Worm (Caenorhabditis elegans) whole organism, L4 larva: ENCODE results near the gene yju-2.
A peak's percentile ranks its signal among the peaks of the same experiment; 100 is the strongest.

Experiments
- F44E2.7 ChIP-seq: fragments of 200-800 bp; sonication (Bioruptor generic); IDR thresholded peaks from 2 replicates; pipeline ENCODE4 v2.1.2; 2022; ENCODE audit warnings: missing genetic modification characterization, missing compliant biosample characterization
- F49E8.2 ChIP-seq: sonication (generic microtip); optimal IDR thresholded peaks from 2 replicates; lab custom pipeline; 2016; ENCODE audit warnings: missing compliant biosample characterization, mild to moderate bottlenecking, missing genetic modification characterization, borderline replicate concordance
- T26A8.4 ChIP-seq: fragments of 200-800 bp; sonication (Bioruptor generic); IDR thresholded peaks from 2 replicates; pipeline ENCODE4 v1.3.6; 2022; ENCODE audit warnings: missing genetic modification characterization, missing compliant biosample characterization
- ZK337.2 ChIP-seq: fragments of 200-800 bp; sonication (Bioruptor generic); IDR thresholded peaks from 2 replicates; pipeline ENCODE4 v1.3.6; 2022; ENCODE audit warnings: missing genetic modification reagents, missing genetic modification characterization, missing compliant biosample characterization
- ZK546.5 ChIP-seq, 2 experiments: sonication (generic microtip); optimal IDR thresholded peaks; 2 replicates each; lab custom pipeline; 2017; ENCODE audit warnings: missing biosample characterization in 2 of 2, missing genetic modification characterization in 2 of 2
- aha-1 ChIP-seq: fragments of 150-350 bp; peaks from one replicate; lab custom pipeline; 2014; ENCODE audit warnings: missing biosample characterization, missing genetic modification characterization
- aly-2 ChIP-seq: sonication (generic microtip); optimal IDR thresholded peaks from 2 replicates; lab custom pipeline; 2018; ENCODE audit warnings: missing biosample characterization, missing genetic modification characterization
- ama-1 ChIP-seq: fragments of 150-350 bp; optimal IDR thresholded peaks from 2 replicates; lab custom pipeline; 2014; ENCODE audit warnings: inconsistent platforms, mixed read lengths
- arid-1 ChIP-seq: fragments of 200-800 bp; sonication (Bioruptor generic); conservative IDR thresholded peaks from 2 replicates; pipeline ENCODE4 v1.3.6; 2022; ENCODE audit warnings: missing genetic modification reagents, missing genetic modification characterization, missing compliant biosample characterization
- ceh-44 ChIP-seq: fragments of 200-800 bp; sonication (Bioruptor generic); IDR thresholded peaks from 2 replicates; pipeline ENCODE4 v1.3.6; 2022; ENCODE audit warnings: missing genetic modification reagents, missing genetic modification characterization, missing compliant biosample characterization
- ceh-62 ChIP-seq: sonication (generic microtip); optimal IDR thresholded peaks from 2 replicates; lab custom pipeline; 2017; ENCODE audit warnings: missing biosample characterization, missing genetic modification characterization
- ctbp-1 ChIP-seq: fragments of 200-800 bp; sonication (Bioruptor generic); IDR thresholded peaks from 2 replicates; pipeline ENCODE4 v1.3.6; 2022; ENCODE audit warnings: missing genetic modification reagents, missing genetic modification characterization, missing compliant biosample characterization
- daf-16 ChIP-seq, 3 experiments: sonication (generic microtip); optimal IDR thresholded peaks; 2 replicates each; lab custom pipeline; 2016 to 2017; ENCODE audit warnings: missing genetic modification characterization in 3 of 3, missing genetic modification reagents in 3 of 3, mild to moderate bottlenecking in 2 of 3, missing compliant biosample characterization in 2 of 3, missing biosample characterization in 1 of 3, moderate library complexity in 1 of 3
- daf-8 ChIP-seq: fragments of 200-800 bp; sonication (Bioruptor generic); IDR thresholded peaks from 2 replicates; pipeline ENCODE4 v1.3.6; 2022; ENCODE audit warnings: missing genetic modification characterization, missing compliant biosample characterization
- dmd-9 ChIP-seq: fragments of 200-800 bp; sonication (Bioruptor generic); IDR thresholded peaks from 2 replicates; pipeline ENCODE4 v1.3.6; 2022; ENCODE audit warnings: missing genetic modification reagents, missing genetic modification characterization, missing compliant biosample characterization
- dpl-1 ChIP-seq: fragments of 150-350 bp; optimal IDR thresholded peaks from 2 replicates; lab custom pipeline; 2014; ENCODE audit warnings: missing biosample characterization, missing genetic modification reagents, missing genetic modification characterization
- duxl-1 ChIP-seq: sonication (generic microtip); optimal IDR thresholded peaks from 2 replicates; lab custom pipeline; 2016; ENCODE audit warnings: mild to moderate bottlenecking, missing genetic modification characterization, moderate library complexity, missing compliant biosample characterization; ENCODE audit not compliant: poor library complexity
- egl-43 ChIP-seq: fragments of 200-800 bp; sonication (Bioruptor generic); IDR thresholded peaks from 2 replicates; pipeline ENCODE4 v1.3.6; 2022; ENCODE audit warnings: missing genetic modification reagents, missing genetic modification characterization, missing compliant biosample characterization
- gei-8 ChIP-seq: fragments of 200-800 bp; sonication (Bioruptor generic); optimal IDR thresholded peaks from 2 replicates; lab custom pipeline; 2018; ENCODE audit warnings: mild to moderate bottlenecking, missing genetic modification characterization, missing compliant biosample characterization
- lin-15B ChIP-seq: fragments of 150-350 bp; sonication (generic microtip); optimal IDR thresholded peaks from 3 replicates; lab custom pipeline; 2014; ENCODE audit warnings: missing biosample characterization, missing genetic modification characterization
- lir-3 ChIP-seq: sonication (generic microtip); optimal IDR thresholded peaks from 2 replicates; lab custom pipeline; 2016; ENCODE audit warnings: mild to moderate bottlenecking, missing genetic modification characterization, missing compliant biosample characterization
- lsy-2 ChIP-seq, 2 experiments: fragments of 150-350 bp in 1 of 2; sonication (generic microtip) in 1 of 2; optimal IDR thresholded peaks; 2 replicates each; lab custom pipeline; 2014 to 2017; ENCODE audit warnings: missing biosample characterization in 2 of 2, missing genetic modification characterization in 2 of 2
- madf-5 ChIP-seq, 2 experiments: fragments of 200-800 bp; sonication (Bioruptor generic); IDR thresholded peaks; 2 replicates each; pipeline ENCODE4 v1.3.6; 2022; ENCODE audit warnings: missing compliant biosample characterization in 2 of 2, missing genetic modification characterization in 2 of 2
- mep-1 ChIP-seq: fragments of 150-350 bp; sonication (generic microtip); optimal IDR thresholded peaks from 3 replicates; lab custom pipeline; 2014; ENCODE audit warnings: missing biosample characterization, missing genetic modification characterization
- mes-2 ChIP-seq: sonication (generic microtip); optimal IDR thresholded peaks from 2 replicates; lab custom pipeline; 2016; ENCODE audit warnings: missing genotype, mild to moderate bottlenecking, missing genetic modification characterization, missing compliant biosample characterization; ENCODE audit not compliant: poor library complexity, severe bottlenecking
- mxl-2 ChIP-seq: fragments of 200-800 bp; sonication (Bioruptor generic); conservative IDR thresholded peaks from 2 replicates; pipeline ENCODE4 v1.3.6; 2022; ENCODE audit warnings: missing genetic modification reagents, missing genetic modification characterization, missing compliant biosample characterization
- nhr-10 ChIP-seq: fragments of 150-350 bp; optimal IDR thresholded peaks from 2 replicates; lab custom pipeline; 2014; ENCODE audit warnings: missing biosample characterization, missing genetic modification characterization
- nhr-28 ChIP-seq: fragments of 150-350 bp; optimal IDR thresholded peaks from 2 replicates; lab custom pipeline; 2014; ENCODE audit warnings: missing biosample characterization, missing genetic modification characterization
- nhr-42 ChIP-seq: fragments of 200-800 bp; sonication (Bioruptor generic); IDR thresholded peaks from 2 replicates; pipeline ENCODE4 v1.3.6; 2022; ENCODE audit warnings: missing genetic modification characterization, missing compliant biosample characterization
- nhr-77 ChIP-seq: fragments of 150-350 bp; optimal IDR thresholded peaks from 2 replicates; lab custom pipeline; 2014; ENCODE audit warnings: missing biosample characterization, missing genetic modification characterization
- php-3 ChIP-seq: fragments of 200-800 bp; sonication (Bioruptor generic); IDR thresholded peaks from 2 replicates; pipeline ENCODE4 v1.3.6; 2022; ENCODE audit warnings: missing genetic modification reagents, missing genetic modification characterization, missing compliant biosample characterization
- pqm-1 ChIP-seq: sonication (generic microtip); optimal IDR thresholded peaks from 2 replicates; lab custom pipeline; 2017; ENCODE audit warnings: missing biosample characterization, missing genetic modification characterization
- sdz-12 ChIP-seq: fragments of 200-800 bp; sonication (Bioruptor generic); optimal IDR thresholded peaks from 2 replicates; lab custom pipeline; 2018; ENCODE audit warnings: mild to moderate bottlenecking, missing genetic modification characterization, missing compliant biosample characterization
- snpc-4 ChIP-seq: fragments of 150-350 bp; optimal IDR thresholded peaks from 2 replicates; lab custom pipeline; 2014; ENCODE audit warnings: missing biosample characterization, missing genetic modification characterization
- spr-1 ChIP-seq: sonication (generic microtip); optimal IDR thresholded peaks from 2 replicates; lab custom pipeline; 2016; ENCODE audit warnings: mild to moderate bottlenecking, missing genetic modification characterization, missing compliant biosample characterization
- spr-3 ChIP-seq: fragments of 200-800 bp; sonication (Bioruptor generic); optimal IDR thresholded peaks from 2 replicates; lab custom pipeline; 2018; ENCODE audit warnings: mild to moderate bottlenecking, missing genetic modification characterization, missing compliant biosample characterization
- tag-97 ChIP-seq: fragments of 200-800 bp; sonication (Bioruptor generic); IDR thresholded peaks from 2 replicates; pipeline ENCODE4 v1.3.6; 2022; ENCODE audit warnings: missing genetic modification characterization, missing compliant biosample characterization
- tra-1 ChIP-seq: fragments of 200-800 bp; sonication (Bioruptor generic); IDR thresholded peaks from 2 replicates; pipeline ENCODE4 v1.3.6; 2022; ENCODE audit warnings: missing genetic modification reagents, missing genetic modification characterization, missing compliant biosample characterization
- unc-62 ChIP-seq, 3 experiments: fragments of 150-350 bp in 1 of 3; sonication (generic microtip); optimal IDR thresholded peaks in 2 of 3; peaks in 1 of 3; 1 replicate in 1 of 3; 2 replicates in 2 of 3; lab custom pipeline; 2014 to 2017; ENCODE audit warnings: missing biosample characterization in 3 of 3, missing genetic modification characterization in 3 of 3, missing genetic modification reagents in 3 of 3, missing genotype in 1 of 3
- zfp-2 ChIP-seq: sonication (generic microtip); optimal IDR thresholded peaks from 2 replicates; lab custom pipeline; 2016; ENCODE audit warnings: mild to moderate bottlenecking, missing genetic modification characterization, missing compliant biosample characterization
- zip-11 ChIP-seq: fragments of 200-800 bp; sonication (Bioruptor generic); IDR thresholded peaks from 2 replicates; pipeline ENCODE4 v1.3.6; 2022; ENCODE audit warnings: missing genetic modification characterization, missing compliant biosample characterization

The yju-2 gene

DNA sequence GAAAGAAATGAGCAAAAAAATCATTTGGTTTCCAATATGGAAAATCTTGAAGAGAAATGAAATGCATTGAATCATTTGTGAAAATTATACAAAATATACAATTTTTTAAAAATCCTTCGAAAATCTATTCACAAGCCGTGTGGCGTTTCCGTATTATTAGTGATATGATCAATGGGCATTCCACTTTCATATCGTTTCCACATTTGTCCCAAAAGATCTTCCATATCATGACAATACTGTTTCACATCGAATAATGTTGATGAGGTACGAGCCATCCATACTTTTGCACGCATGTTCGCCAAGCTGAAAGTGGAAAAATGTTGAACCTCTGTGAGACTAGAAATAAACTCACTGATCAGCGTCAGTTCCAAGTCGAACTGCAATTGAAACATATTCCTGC lies 37.8 kb upstream of the yju-2 start:
- no peak for TF ChIP-seq F49E8.2 (tag; lab: Kevin White, UChicago)
- no peak for TF ChIP-seq lir-3
- TF ChIP-seq ZK546.5 (tag; optimal IDR thresholded peaks at IDR 0.05; lab: Kevin White, UChicago), result no peak
- 0 out of 2 replicates have a peak, but pooled peaks have one; percentile 12 for TF ChIP-seq T26A8.4 (GFP tag; lab: Robert Waterston, UW)
- peak; percentile 91 for TF ChIP-seq aha-1

- TF ChIP-seq nhr-10 (tag; lab: Kevin White, UChicago) (no peak), egl-43 (GFP tag; lab: Robert Waterston, UW) (no peak), aha-1 (peak; percentile 77), F44E2.7 (GFP tag; lab: Robert Waterston, UW) (no peak), dmd-9 (GFP tag; lab: Robert Waterston, UW) (no peak), tag-97 (no peak), madf-5 (GFP tag; IDR thresholded peaks at IDR 0.05; lab: Robert Waterston, UW) (no peak)
These were observed 35.9 kb upstream of the yju-2 start for ce11 chrIII:7148191-7148590.

DNA sequence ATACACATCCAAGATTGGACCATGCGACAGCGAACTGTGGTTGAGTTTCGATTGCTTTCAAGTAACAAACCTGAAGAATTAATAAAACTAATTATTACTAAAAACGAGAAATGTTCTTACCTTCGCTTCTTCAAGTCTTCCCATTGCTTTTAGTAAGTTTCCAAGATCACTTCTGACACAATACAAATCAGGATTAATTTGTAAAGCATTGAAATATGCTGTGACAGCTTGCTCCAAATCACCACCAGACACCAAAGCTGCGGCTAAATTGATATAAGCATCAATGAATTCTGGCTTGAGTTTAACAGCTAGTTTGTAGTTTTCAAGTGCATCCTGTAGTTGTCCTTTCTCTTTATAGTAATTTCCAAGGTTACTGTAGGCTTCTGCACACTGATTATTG lies 34.0 kb upstream of the yju-2 start:
- TF ChIP-seq madf-5 (GFP tag; IDR thresholded peaks at IDR 0.05; lab: Robert Waterston, UW) (no peak), aha-1 (peak; percentile 91), pqm-1 (tag; lab: Kevin White, UChicago) (no peak), unc-62 (GFP tag; optimal IDR thresholded peaks at IDR 0.05 in 1 of 2; lab: Kevin White, UChicago) (peak in 1 of 2 experiments; percentile 54), unc-62 (tag; optimal IDR thresholded peaks at IDR 0.05; lab: Kevin White, UChicago) (no peak)

DNA sequence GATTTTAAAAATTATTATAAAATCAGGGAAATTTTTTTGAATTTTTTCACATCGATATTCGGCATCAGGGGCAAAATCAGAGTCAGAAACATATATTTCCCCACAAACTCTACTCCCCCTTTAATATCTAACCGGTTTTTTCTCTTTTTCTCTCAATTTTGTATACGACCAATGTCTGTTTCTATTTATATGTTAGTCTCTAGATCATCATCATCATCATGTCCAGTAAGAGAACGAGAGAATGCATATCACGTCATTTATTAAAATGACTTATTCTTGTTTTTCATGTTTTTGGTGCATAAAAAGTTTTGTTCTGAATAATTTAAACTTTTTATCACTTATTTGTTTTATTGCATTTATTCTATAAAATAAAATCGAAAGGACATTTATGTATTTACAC lies 31.6 kb upstream of the yju-2 start:
- TF ChIP-seq ctbp-1 (GFP tag; lab: Robert Waterston, UW) (0 out of 2 replicates have a peak, but pooled peaks have one; percentile 37), nhr-77 (tag; lab: Kevin White, UChicago) (no peak), arid-1 (GFP tag; lab: Robert Waterston, UW) (no peak), tra-1 (GFP tag; lab: Robert Waterston, UW) (no peak), gei-8 (GFP tag; lab: Kevin White, UChicago) (no peak), mep-1 (peak; percentile 2), lir-3 (no peak), T26A8.4 (GFP tag; lab: Robert Waterston, UW) (0 out of 2 replicates have a peak, but pooled peaks have one; percentile 7), ZK546.5 (tag; optimal IDR thresholded peaks at IDR 0.05; lab: Kevin White, UChicago) (no peak), mxl-2 (GFP tag; lab: Robert Waterston, UW) (no peak), ceh-62 (tag; lab: Kevin White, UChicago) (no peak)

DNA sequence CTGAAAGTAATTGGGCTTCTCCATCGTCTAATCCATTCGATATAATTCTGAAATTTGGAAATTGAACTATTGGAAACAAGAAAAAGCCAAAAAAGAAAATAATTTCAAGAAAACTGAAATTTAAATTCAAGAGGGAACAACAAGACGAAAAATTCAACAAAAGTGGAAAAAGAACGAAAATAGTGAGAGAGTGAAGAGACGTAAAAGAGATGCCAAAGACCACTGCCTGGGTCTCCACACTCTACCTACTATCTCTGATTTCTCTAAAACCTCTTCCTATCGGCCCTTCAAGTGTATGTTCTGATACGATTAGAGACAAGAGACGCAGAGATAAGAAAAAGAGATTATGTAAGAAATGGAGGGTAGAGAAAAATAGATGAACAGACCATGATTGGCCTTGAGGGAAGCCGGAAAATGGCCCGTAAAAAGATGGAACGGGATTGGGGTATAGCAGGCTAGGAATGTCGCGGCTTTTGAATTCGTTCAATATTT lies 30.3 kb upstream of the yju-2 start, which contains the start of gene ogt-1:
TSS of gene ogt-1 (minus strand) at position 51 of the 492 bp plus-strand sequence.
- TF ChIP-seq aly-2 (no peak), lir-3 (no peak), duxl-1 (tag; lab: Kevin White, UChicago) (peak; percentile 80), ZK546.5 (tag; optimal IDR thresholded peaks at IDR 0.05; lab: Kevin White, UChicago) (no peak), ceh-44 (no peak), php-3 (GFP tag; lab: Robert Waterston, UW) (0 out of 2 replicates have a peak, but pooled peaks have one; percentile 36), egl-43 (GFP tag; lab: Robert Waterston, UW) (no peak), daf-16 (GFP tag; optimal IDR thresholded peaks at IDR 0.05; lab: Kevin White, UChicago) (peak in 1 of 2 experiments; percentile 24), daf-16 (tag; optimal IDR thresholded peaks at IDR 0.05; lab: Kevin White, UChicago) (peak; percentile 82), unc-62 (GFP tag; optimal IDR thresholded peaks at IDR 0.05 in 1 of 2; lab: Kevin White, UChicago) (peak in 1 of 2 experiments; percentile 99), unc-62 (tag; optimal IDR thresholded peaks at IDR 0.05; lab: Kevin White, UChicago) (no peak), nhr-42 (no peak), daf-8 (no peak), zip-11 (GFP tag; lab: Robert Waterston, UW) (no peak), nhr-28 (peak; percentile 65), lsy-2 (tag; optimal IDR thresholded peaks at IDR 0.05; lab: Kevin White, UChicago) (peak; percentile 75 to 92), ama-1 (lab: Kevin White, UChicago) (no peak), madf-5 (GFP tag; IDR thresholded peaks at IDR 0.05; lab: Robert Waterston, UW) (no peak), sdz-12 (no peak), ZK337.2 (GFP tag; lab: Robert Waterston, UW) (no peak), nhr-10 (tag; lab: Kevin White, UChicago) (peak; percentile 51), zfp-2 (tag; lab: Kevin White, UChicago) (no peak), nhr-77 (tag; lab: Kevin White, UChicago) (peak; percentile 17), dpl-1 (GFP tag; lab: Kevin White, UChicago) (peak; percentile 61), spr-3 (GFP tag; lab: Kevin White, UChicago) (peak; percentile 24), mep-1 (peak; percentile 88), mes-2 (tag; lab: Kevin White, UChicago) (peak; percentile 81), snpc-4 (no peak), lin-15B (no peak), spr-1 (tag; lab: Kevin White, UChicago) (peak; percentile 33)
